Worm (Caenorhabditis elegans) whole organism, L2 larva: ENCODE data around the gene Y80D4G.2.

Experiments
- C34F6.9 ChIP-seq: fragments of 150-350 bp; optimal IDR thresholded peaks from 2 replicates; lab custom pipeline; 2014; ENCODE audit warnings: missing biosample characterization, missing genetic modification characterization
- F13H6.1 ChIP-seq: sonication (generic microtip); optimal IDR thresholded peaks from 2 replicates; lab custom pipeline; 2016; ENCODE audit warnings: missing genetic modification characterization, missing compliant biosample characterization
- R02D3.7 ChIP-seq: fragments of 150-350 bp; optimal IDR thresholded peaks from 2 replicates; lab custom pipeline; 2014; ENCODE audit warnings: missing biosample characterization, missing genetic modification characterization
- Y55F3AM.14 ChIP-seq: fragments of 200-800 bp; sonication (Bioruptor generic); optimal IDR thresholded peaks from 2 replicates; lab custom pipeline; 2018; ENCODE audit warnings: mild to moderate bottlenecking, missing genetic modification characterization, missing compliant biosample characterization
- ZK546.5 ChIP-seq: sonication (generic microtip); optimal IDR thresholded peaks from 2 replicates; lab custom pipeline; 2017; ENCODE audit warnings: missing biosample characterization, missing genetic modification characterization
- alr-1 ChIP-seq: fragments of 150-350 bp; optimal IDR thresholded peaks from 2 replicates; lab custom pipeline; 2014; ENCODE audit warnings: missing biosample characterization, missing genetic modification characterization
- aly-2 ChIP-seq: fragments of 150-350 bp; optimal IDR thresholded peaks from 2 replicates; lab custom pipeline; 2014; ENCODE audit warnings: missing biosample characterization, missing genetic modification characterization
- ama-1 ChIP-seq: fragments of 150-350 bp; optimal IDR thresholded peaks from 2 replicates; lab custom pipeline; 2018; ENCODE audit warnings: inconsistent platforms
- blmp-1 ChIP-seq: sonication (generic microtip); optimal IDR thresholded peaks from 2 replicates; lab custom pipeline; 2017; ENCODE audit warnings: missing genetic modification characterization, mild to moderate bottlenecking, missing compliant biosample characterization, antibody characterized with exemption, moderate library complexity; ENCODE audit not compliant: insufficient read depth
- ceh-16 ChIP-seq: fragments of 150-350 bp; optimal IDR thresholded peaks from 2 replicates; lab custom pipeline; 2014; ENCODE audit warnings: missing biosample characterization, missing genetic modification characterization
- ceh-82 ChIP-seq: fragments of 150-350 bp; optimal IDR thresholded peaks from 2 replicates; lab custom pipeline; 2014; ENCODE audit warnings: missing biosample characterization, missing genetic modification characterization
- crh-2 ChIP-seq: sonication (generic microtip); optimal IDR thresholded peaks from 2 replicates; lab custom pipeline; 2017; ENCODE audit warnings: missing biosample characterization, missing genetic modification characterization
- dmd-4 ChIP-seq: sonication (generic microtip); optimal IDR thresholded peaks from 2 replicates; lab custom pipeline; 2017; ENCODE audit warnings: missing biosample characterization, missing genetic modification characterization
- egl-27 ChIP-seq: sonication (generic microtip); optimal IDR thresholded peaks from 3 replicates; lab custom pipeline; 2017; ENCODE audit warnings: missing biosample characterization, missing genetic modification reagents, missing genetic modification characterization
- elt-1 ChIP-seq: fragments of 150-350 bp; optimal IDR thresholded peaks from 2 replicates; lab custom pipeline; 2014; ENCODE audit warnings: missing biosample characterization, missing genetic modification characterization
- elt-3 ChIP-seq: sonication (generic microtip); optimal IDR thresholded peaks from 2 replicates; lab custom pipeline; 2017; ENCODE audit warnings: missing biosample characterization, missing genetic modification characterization
- fos-1 ChIP-seq: fragments of 150-350 bp; optimal IDR thresholded peaks from 2 replicates; lab custom pipeline; 2014; ENCODE audit warnings: missing biosample characterization, missing genetic modification characterization
- gmeb-1 ChIP-seq: fragments of 150-350 bp; optimal IDR thresholded peaks from 2 replicates; lab custom pipeline; 2014; ENCODE audit warnings: missing biosample characterization, missing genetic modification characterization
- lin-11 ChIP-seq: fragments of 150-350 bp; sonication (generic microtip); optimal IDR thresholded peaks from 2 replicates; lab custom pipeline; 2014; ENCODE audit warnings: missing biosample characterization, missing genetic modification characterization, inconsistent platforms, mixed read lengths
- lin-13 ChIP-seq: fragments of 150-350 bp; optimal IDR thresholded peaks from 2 replicates; lab custom pipeline; 2014; ENCODE audit warnings: missing biosample characterization, missing genetic modification reagents, missing genetic modification characterization
- lin-39 ChIP-seq: fragments of 150-350 bp; optimal IDR thresholded peaks from 2 replicates; lab custom pipeline; 2014; ENCODE audit warnings: missing biosample characterization, missing genetic modification reagents, missing genetic modification characterization
- lsy-2 ChIP-seq, 2 experiments: fragments of 150-350 bp in 1 of 2; sonication (generic microtip) in 1 of 2; optimal IDR thresholded peaks; 2 replicates each; lab custom pipeline; 2014 to 2017; ENCODE audit warnings: missing biosample characterization in 2 of 2, missing genetic modification characterization in 2 of 2
- mab-5 ChIP-seq: fragments of 150-350 bp; optimal IDR thresholded peaks from 2 replicates; lab custom pipeline; 2014; ENCODE audit warnings: missing biosample characterization, missing genetic modification characterization
- mbf-1 ChIP-seq: sonication (generic microtip); optimal IDR thresholded peaks from 2 replicates; lab custom pipeline; 2017; ENCODE audit warnings: missing biosample characterization, missing genetic modification characterization
- mdl-1 ChIP-seq, 2 experiments: fragments of 150-350 bp in 1 of 2; sonication (generic microtip) in 1 of 2; optimal IDR thresholded peaks; 2 replicates each; lab custom pipeline; 2017; ENCODE audit warnings: missing biosample characterization in 2 of 2, missing genetic modification characterization in 2 of 2
- nhr-10 ChIP-seq: sonication (generic microtip); optimal IDR thresholded peaks from 2 replicates; lab custom pipeline; 2017; ENCODE audit warnings: missing biosample characterization, missing genetic modification characterization
- nhr-11 ChIP-seq: fragments of 150-350 bp; optimal IDR thresholded peaks from 2 replicates; lab custom pipeline; 2014; ENCODE audit warnings: missing biosample characterization, missing genetic modification characterization
- nhr-12 ChIP-seq: fragments of 150-350 bp; optimal IDR thresholded peaks from 2 replicates; lab custom pipeline; 2014; ENCODE audit warnings: missing biosample characterization, missing genetic modification characterization
- nhr-129 ChIP-seq: fragments of 150-350 bp; optimal IDR thresholded peaks from 2 replicates; lab custom pipeline; 2014; ENCODE audit warnings: missing biosample characterization, missing genetic modification characterization
- nhr-21 ChIP-seq: fragments of 150-350 bp; optimal IDR thresholded peaks from 2 replicates; lab custom pipeline; 2014; ENCODE audit warnings: missing biosample characterization, missing genetic modification characterization
- nhr-23 ChIP-seq: fragments of 150-350 bp; optimal IDR thresholded peaks from 2 replicates; lab custom pipeline; 2014; ENCODE audit warnings: missing biosample characterization, missing genetic modification reagents, missing genetic modification characterization
- nhr-237 ChIP-seq: fragments of 150-350 bp; optimal IDR thresholded peaks from 2 replicates; lab custom pipeline; 2014; ENCODE audit warnings: missing biosample characterization, missing genetic modification characterization
- nhr-25 ChIP-seq: fragments of 150-350 bp; sonication (generic microtip); optimal IDR thresholded peaks from 3 replicates; lab custom pipeline; 2014; ENCODE audit warnings: missing biosample characterization, missing genetic modification characterization
- nhr-6 ChIP-seq: fragments of 150-350 bp; optimal IDR thresholded peaks from 2 replicates; lab custom pipeline; 2014; ENCODE audit warnings: missing biosample characterization, missing genetic modification characterization
- nhr-77 ChIP-seq: fragments of 150-350 bp; optimal IDR thresholded peaks from 2 replicates; lab custom pipeline; 2014; ENCODE audit warnings: missing biosample characterization, missing genetic modification characterization
- peb-1 ChIP-seq: fragments of 150-350 bp; optimal IDR thresholded peaks from 2 replicates; lab custom pipeline; 2014; ENCODE audit warnings: missing biosample characterization, missing genetic modification characterization
- sem-4 ChIP-seq: fragments of 150-350 bp; optimal IDR thresholded peaks from 2 replicates; lab custom pipeline; 2014; ENCODE audit warnings: missing biosample characterization, missing genetic modification reagents, missing genetic modification characterization
- skn-1 ChIP-seq: sonication (generic microtip); optimal IDR thresholded peaks from 2 replicates; lab custom pipeline; 2017; ENCODE audit warnings: missing biosample characterization, missing genetic modification characterization
- sma-3 ChIP-seq: sonication (generic microtip); optimal IDR thresholded peaks from 2 replicates; lab custom pipeline; 2016; ENCODE audit warnings: missing genetic modification reagents, missing genetic modification characterization, missing compliant biosample characterization
- sma-9 ChIP-seq, 2 experiments: fragments of 150-350 bp in 1 of 2; sonication (generic microtip) in 1 of 2; optimal IDR thresholded peaks; 2 replicates each; lab custom pipeline; 2014 to 2016; ENCODE audit warnings: missing genetic modification characterization in 2 of 2, mild to moderate bottlenecking in 1 of 2, missing biosample characterization in 1 of 2, missing compliant biosample characterization in 1 of 2, missing genetic modification reagents in 1 of 2, moderate library complexity in 1 of 2
- snpc-4 ChIP-seq: fragments of 150-350 bp; optimal IDR thresholded peaks from 2 replicates; lab custom pipeline; 2014; ENCODE audit warnings: missing biosample characterization, missing genetic modification characterization
- unc-39 ChIP-seq: fragments of 150-350 bp; optimal IDR thresholded peaks from 2 replicates; lab custom pipeline; 2014; ENCODE audit warnings: missing biosample characterization, missing genetic modification characterization
- unc-55 ChIP-seq: fragments of 150-350 bp; sonication (generic microtip); optimal IDR thresholded peaks from 3 replicates; lab custom pipeline; 2014; ENCODE audit warnings: missing biosample characterization, missing genetic modification reagents, missing genetic modification characterization
- unc-62 ChIP-seq: fragments of 150-350 bp; optimal IDR thresholded peaks from 2 replicates; lab custom pipeline; 2014; ENCODE audit warnings: missing biosample characterization, missing genetic modification reagents, missing genetic modification characterization
- zag-1 ChIP-seq: fragments of 150-350 bp; optimal IDR thresholded peaks from 2 replicates; lab custom pipeline; 2014; ENCODE audit warnings: missing biosample characterization, missing genetic modification characterization
- ztf-1 ChIP-seq: fragments of 200-800 bp; sonication (Bioruptor generic); conservative IDR thresholded peaks from 2 replicates; pipeline ENCODE4 v1.3.6; 2022; ENCODE audit warnings: missing genetic modification characterization, missing compliant biosample characterization
- ztf-11 ChIP-seq: sonication (generic microtip); optimal IDR thresholded peaks from 2 replicates; lab custom pipeline; 2017; ENCODE audit warnings: missing biosample characterization, missing genetic modification characterization
- ztf-4 ChIP-seq: fragments of 150-350 bp; optimal IDR thresholded peaks from 2 replicates; lab custom pipeline; 2014; ENCODE audit warnings: missing biosample characterization, missing genetic modification characterization

Gene Y80D4G.2

DNA sequence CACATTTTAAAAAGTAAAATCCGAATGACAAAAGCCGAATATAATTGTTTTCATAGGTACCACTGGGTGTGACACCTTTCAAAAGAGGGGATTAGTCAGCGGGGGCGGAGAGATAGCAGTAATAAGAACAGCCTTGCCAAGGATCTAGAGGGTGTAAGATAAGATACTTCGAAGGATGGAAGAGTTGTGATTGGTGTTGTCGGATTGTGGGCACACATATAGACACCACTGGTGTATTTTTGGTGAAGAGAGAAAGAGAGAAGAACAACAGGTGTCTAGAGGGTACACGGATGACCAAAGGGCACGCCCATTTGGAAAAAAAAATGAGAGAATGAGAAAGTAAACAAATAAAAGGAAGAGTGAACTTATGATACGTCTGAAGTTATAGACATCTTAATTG is 49.2 kb downstream of the Y80D4G.2 start:
- no peak for TF ChIP-seq fos-1 (tag; lab: Kevin White, UChicago)
- TF ChIP-seq R02D3.7 (tag; lab: Kevin White, UChicago) = no peak
- TF ChIP-seq crh-2 (tag; lab: Kevin White, UChicago) = no peak
- no peak for TF ChIP-seq dmd-4 (tag; lab: Kevin White, UChicago)
- no peak for TF ChIP-seq nhr-21 (tag; lab: Kevin White, UChicago)
- TF ChIP-seq Y55F3AM.14 = no peak
- TF ChIP-seq lin-39 (tag; lab: Kevin White, UChicago) = no peak
- TF ChIP-seq elt-3 (tag; lab: Kevin White, UChicago) = no peak
- no peak for TF ChIP-seq unc-62
- TF ChIP-seq elt-1 (tag; lab: Kevin White, UChicago) = no peak
- no peak for TF ChIP-seq unc-55
- TF ChIP-seq F13H6.1 (tag; lab: Kevin White, UChicago) = no peak
- no peak for TF ChIP-seq nhr-11 (tag; lab: Kevin White, UChicago)
- TF ChIP-seq ceh-82 (tag; lab: Kevin White, UChicago) = no peak
- no peak for TF ChIP-seq alr-1

DNA sequence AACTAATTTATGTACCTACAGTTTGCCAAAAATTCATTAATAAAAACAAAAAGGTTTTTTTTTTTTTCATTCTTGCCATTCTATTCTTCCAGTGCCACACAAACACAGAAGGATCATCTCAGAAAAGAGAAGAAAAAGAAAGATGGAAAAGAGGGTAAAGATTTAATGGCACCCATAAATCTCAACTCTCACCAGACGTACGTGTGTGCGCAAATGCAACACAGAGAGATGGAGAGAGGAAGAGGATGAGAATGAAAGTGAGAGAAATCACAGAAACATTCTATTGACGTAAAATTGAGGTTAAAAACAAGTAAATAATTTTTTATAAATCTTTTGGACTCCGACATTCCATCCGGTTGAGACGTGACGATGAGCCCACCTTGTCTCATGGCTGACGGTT is 50.2 kb downstream of the Y80D4G.2 start:
- TF ChIP-seq egl-27 (tag; lab: Kevin White, UChicago) = no peak
- TF ChIP-seq nhr-12 (tag; lab: Kevin White, UChicago) = no peak
- no peak for TF ChIP-seq unc-39
- no peak for TF ChIP-seq nhr-77 (tag; lab: Kevin White, UChicago)
- TF ChIP-seq nhr-10 (tag; lab: Kevin White, UChicago) = no peak
- TF ChIP-seq fos-1 (tag; lab: Kevin White, UChicago) = no peak
- TF ChIP-seq nhr-25 = no peak
- no peak for TF ChIP-seq skn-1 (tag; lab: Kevin White, UChicago)
- TF ChIP-seq nhr-21 (tag; lab: Kevin White, UChicago) = no peak
- no peak for TF ChIP-seq gmeb-1 (tag; lab: Kevin White, UChicago)
- no peak for TF ChIP-seq mbf-1 (tag; lab: Kevin White, UChicago)
- TF ChIP-seq zag-1 (tag; lab: Kevin White, UChicago) = no peak
- TF ChIP-seq R02D3.7 (tag; lab: Kevin White, UChicago) = no peak
- no peak for TF ChIP-seq ama-1 (lab: Kevin White, UChicago)
- no peak for TF ChIP-seq lin-11 (tag; lab: Kevin White, UChicago)
- no peak for TF ChIP-seq F13H6.1 (tag; lab: Kevin White, UChicago)
- no peak for TF ChIP-seq nhr-11 (tag; lab: Kevin White, UChicago)
- no peak for TF ChIP-seq ceh-16 (tag; lab: Kevin White, UChicago)
- no peak for TF ChIP-seq elt-3 (tag; lab: Kevin White, UChicago)
- peak in 1 of 2 experiments; percentile 52 for TF ChIP-seq lsy-2 (tag; optimal IDR thresholded peaks at IDR 0.05; lab: Kevin White, UChicago)
- TF ChIP-seq nhr-6 (tag; lab: Kevin White, UChicago) = no peak
- no peak for TF ChIP-seq snpc-4 (tag; lab: Kevin White, UChicago)
- TF ChIP-seq alr-1 = no peak
- TF ChIP-seq aly-2 (tag; lab: Kevin White, UChicago) = no peak
- no peak for TF ChIP-seq nhr-237
- TF ChIP-seq Y55F3AM.14 = no peak
- no peak for TF ChIP-seq ZK546.5 (tag; lab: Kevin White, UChicago)
- TF ChIP-seq sma-3 = no peak
- TF ChIP-seq sem-4 (tag; lab: Kevin White, UChicago) = no peak
- peak; percentile 62 for TF ChIP-seq unc-55
- TF ChIP-seq ztf-11 (tag; lab: Kevin White, UChicago) = no peak
- TF ChIP-seq sma-9 (GFP tag; optimal IDR thresholded peaks at IDR 0.05; lab: Kevin White, UChicago) = no peak
- no peak for TF ChIP-seq sma-9 (tag; optimal IDR thresholded peaks at IDR 0.05; lab: Kevin White, UChicago)
- no peak for TF ChIP-seq ztf-1 (GFP tag; lab: Robert Waterston, UW)
- peak; percentile 22 for TF ChIP-seq nhr-129 (tag; lab: Kevin White, UChicago)
- no peak for TF ChIP-seq ztf-4 (tag; lab: Kevin White, UChicago)
- peak; percentile 51 for TF ChIP-seq C34F6.9 (tag; lab: Kevin White, UChicago)
- no peak for TF ChIP-seq elt-1 (tag; lab: Kevin White, UChicago)
- TF ChIP-seq ceh-82 (tag; lab: Kevin White, UChicago) = no peak
- TF ChIP-seq mdl-1 (tag; optimal IDR thresholded peaks at IDR 0.05; lab: Kevin White, UChicago) = no peak
- peak; percentile 19 for TF ChIP-seq crh-2 (tag; lab: Kevin White, UChicago)
- TF ChIP-seq lin-39 (tag; lab: Kevin White, UChicago) = no peak
- TF ChIP-seq peb-1 = no peak
- peak; percentile 87 for TF ChIP-seq mab-5
- no peak for TF ChIP-seq lin-13 (GFP tag; lab: Kevin White, UChicago)
- TF ChIP-seq dmd-4 (tag; lab: Kevin White, UChicago) = no peak
- no peak for TF ChIP-seq unc-62
- TF ChIP-seq blmp-1 = peak; percentile 4
- no peak for TF ChIP-seq nhr-23 (tag; lab: Kevin White, UChicago)
